Fruit fly (Drosophila melanogaster) whole organism, adult: ENCODE data around the gene EndoA.

Source experiments
- CG11617 ChIP-seq: fragments of 200-800 bp; sonication (Bioruptor generic); optimal IDR thresholded peaks from 2 replicates; lab custom pipeline; 2017; ENCODE audit warnings: mild to moderate bottlenecking, missing biosample characterization, missing genetic modification reagents, missing genetic modification characterization
- CG12768 ChIP-seq: fragments of 200-800 bp; sonication (Bioruptor generic); optimal IDR thresholded peaks from 2 replicates; lab custom pipeline; 2017; ENCODE audit warnings: missing biosample characterization, missing genetic modification characterization, mild to moderate bottlenecking, moderate library complexity, missing genetic modification reagents
- CG14711 ChIP-seq: fragments of 200-800 bp; sonication (Bioruptor generic); optimal IDR thresholded peaks from 2 replicates; lab custom pipeline; 2018; ENCODE audit warnings: missing biosample characterization, mild to moderate bottlenecking, missing genetic modification characterization, moderate library complexity
- CG1620 ChIP-seq: fragments of 200-800 bp; sonication (Bioruptor generic); optimal IDR thresholded peaks from 2 replicates; lab custom pipeline; 2016; ENCODE audit warnings: missing biosample characterization, missing genetic modification characterization
- CG33017 ChIP-seq: fragments of 200-800 bp; sonication (Bioruptor generic); optimal IDR thresholded peaks from 2 replicates; lab custom pipeline; 2018; ENCODE audit warnings: missing biosample characterization, mild to moderate bottlenecking, missing genetic modification characterization, moderate library complexity
- CG5204 ChIP-seq: fragments of 200-800 bp; sonication (Bioruptor generic); optimal IDR thresholded peaks from 2 replicates; lab custom pipeline; 2016; ENCODE audit warnings: missing biosample characterization, missing genetic modification characterization
- CG7101 ChIP-seq: fragments of 200-800 bp; sonication (Bioruptor generic); optimal IDR thresholded peaks from 2 replicates; lab custom pipeline; 2018; ENCODE audit warnings: missing biosample characterization, mild to moderate bottlenecking, missing genetic modification characterization, moderate library complexity
- Hr96 ChIP-seq: fragments of 200-800 bp; sonication (Bioruptor generic); optimal IDR thresholded peaks from 2 replicates; lab custom pipeline; 2016; ENCODE audit warnings: missing biosample characterization, missing genetic modification characterization
- cic ChIP-seq: fragments of 200-800 bp; sonication (Bioruptor generic); optimal IDR thresholded peaks from 2 replicates; lab custom pipeline; 2017; ENCODE audit warnings: missing biosample characterization, mild to moderate bottlenecking, missing genetic modification characterization, moderate library complexity
- kay ChIP-seq: fragments of 200-800 bp; sonication (Bioruptor generic); peaks from one replicate; lab custom pipeline; 2016; ENCODE audit warnings: missing biosample characterization, missing genetic modification characterization, borderline replicate concordance
- pad ChIP-seq: fragments of 200-800 bp; sonication (Bioruptor generic); optimal IDR thresholded peaks from 3 replicates; lab custom pipeline; 2017; ENCODE audit warnings: missing biosample characterization, missing genetic modification characterization, mild to moderate bottlenecking, moderate library complexity, missing genetic modification reagents
- tj ChIP-seq: fragments of 200-800 bp; sonication (Bioruptor generic); optimal IDR thresholded peaks from 3 replicates; lab custom pipeline; 2017; ENCODE audit warnings: missing biosample characterization, mild to moderate bottlenecking, missing genetic modification characterization, moderate library complexity
- toe ChIP-seq: fragments of 200-800 bp; sonication (Bioruptor generic); optimal IDR thresholded peaks from 2 replicates; lab custom pipeline; 2016; ENCODE audit warnings: missing biosample characterization, missing genetic modification characterization

DNA sequence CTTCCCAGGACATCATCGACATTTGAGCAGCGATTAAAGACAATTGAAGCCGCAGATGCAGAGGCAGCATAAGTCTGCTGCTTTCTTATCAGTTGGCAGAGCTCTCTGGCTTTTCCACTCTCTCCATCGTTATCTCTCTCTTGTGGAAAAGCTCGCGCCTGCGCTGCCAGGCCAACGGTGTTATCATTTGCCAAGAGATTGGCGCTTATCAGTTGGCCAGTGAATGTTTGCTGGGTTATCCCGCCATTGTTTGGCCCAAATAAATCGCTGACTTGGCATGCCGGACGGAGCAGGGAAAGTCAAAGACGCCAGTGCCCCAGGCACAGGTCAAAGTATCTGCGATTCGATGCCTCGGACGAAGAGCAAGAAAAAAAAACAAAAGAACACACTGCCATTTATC is 42.7 kb downstream of the EndoA start:
- TF ChIP-seq tj (GFP tag; lab: Kevin White, UChicago): no peak
- no peak for TF ChIP-seq CG5204
- TF ChIP-seq CG7101 (tag; lab: Kevin White, UChicago): no peak
- TF ChIP-seq CG1620 (GFP tag; lab: Kevin White, UChicago): no peak
- no peak for TF ChIP-seq Hr96
- no peak for TF ChIP-seq CG33017 (tag; lab: Kevin White, UChicago)
- no peak for TF ChIP-seq kay
- TF ChIP-seq CG11617 (GFP tag; lab: Kevin White, UChicago): no peak
- no peak for TF ChIP-seq cic (GFP tag; lab: Kevin White, UChicago)
- TF ChIP-seq CG14711 (tag; lab: Kevin White, UChicago): no peak
- TF ChIP-seq CG12768 (GFP tag; lab: Kevin White, UChicago): no peak
- no peak for TF ChIP-seq pad
- TF ChIP-seq toe (GFP tag; lab: Kevin White, UChicago): no peak
